Worm (Caenorhabditis elegans) whole organism, midembryonic: ENCODE results near the gene Y49A10A.2.

Experiments used
- T22C8.4 ChIP-seq: fragments of 200-800 bp; sonication (Bioruptor generic); IDR thresholded peaks from 2 replicates; pipeline ENCODE4 v1.3.6; 2022; ENCODE audit warnings: missing genetic modification characterization, missing compliant biosample characterization
- cog-1 ChIP-seq: sonication (generic microtip); optimal IDR thresholded peaks from 2 replicates; lab custom pipeline; 2016; ENCODE audit warnings: missing genetic modification characterization, missing compliant biosample characterization
- flt-1 ChIP-seq: fragments of 200-800 bp; sonication (Bioruptor generic); IDR thresholded peaks from 2 replicates; pipeline ENCODE4 v1.3.6; 2022; ENCODE audit warnings: missing genetic modification characterization, missing compliant biosample characterization
- klf-2 ChIP-seq: fragments of 200-800 bp; sonication (Bioruptor generic); conservative IDR thresholded peaks from 2 replicates; pipeline ENCODE4 v1.3.6; 2022; ENCODE audit warnings: missing genetic modification reagents, missing genetic modification characterization, missing compliant biosample characterization
- med-1 ChIP-seq: sonication (generic microtip); optimal IDR thresholded peaks from 2 replicates; lab custom pipeline; 2017; ENCODE audit warnings: missing genetic modification characterization, mild to moderate bottlenecking, missing compliant biosample characterization, antibody characterized with exemption, missing genetic modification reagents; ENCODE audit not compliant: insufficient read depth
- ref-1 ChIP-seq: fragments of 200-800 bp; sonication (Bioruptor generic); conservative IDR thresholded peaks from 2 replicates; pipeline ENCODE4 v1.3.6; 2022; ENCODE audit warnings: missing genetic modification reagents, missing genetic modification characterization, missing compliant biosample characterization
- tab-1 ChIP-seq: fragments of 200-800 bp; sonication (Bioruptor generic); IDR thresholded peaks from 2 replicates; pipeline ENCODE4 v1.3.6; 2022; ENCODE audit warnings: missing genetic modification characterization, missing compliant biosample characterization
- ztf-23 ChIP-seq: fragments of 200-800 bp; sonication (Bioruptor generic); IDR thresholded peaks from 2 replicates; pipeline ENCODE4 v1.3.6; 2022; ENCODE audit warnings: missing genetic modification reagents, missing genetic modification characterization, missing compliant biosample characterization
- ztf-29 ChIP-seq: fragments of 200-800 bp; sonication (Bioruptor generic); IDR thresholded peaks from 2 replicates; pipeline ENCODE4 v1.3.6; 2022; ENCODE audit warnings: missing genetic modification reagents, missing genetic modification characterization, missing compliant biosample characterization

Y49A10A.2 gene

ce11 chrX:10355650-10356049 is 16.8 kb downstream of the Y49A10A.2 start, which contains the start of gene R07E3.7:
Gene R07E3.7, minus strand, starts transcription at chrX:10355750.
- TF ChIP-seq flt-1 = no peak

ce11 chrX:10353857-10354256 is 18.6 kb downstream of the Y49A10A.2 start:
- no peak for TF ChIP-seq tab-1 (GFP tag; lab: Robert Waterston, UW)
- no peak for TF ChIP-seq cog-1 (tag; lab: Kevin White, UChicago)
- TF ChIP-seq klf-2 = no peak
- TF ChIP-seq ztf-23 = no peak
- no peak for TF ChIP-seq flt-1
- TF ChIP-seq ref-1 (GFP tag; lab: Robert Waterston, UW) = no peak
- no peak for TF ChIP-seq med-1 (GFP tag; lab: Kevin White, UChicago)
- no peak for TF ChIP-seq ztf-29 (GFP tag; lab: Robert Waterston, UW)

- TF ChIP-seq med-1 (GFP tag; lab: Kevin White, UChicago) = no peak
- TF ChIP-seq flt-1 = no peak
- TF ChIP-seq ref-1 (GFP tag; lab: Robert Waterston, UW) = no peak
- no peak for TF ChIP-seq ztf-23
- TF ChIP-seq cog-1 (tag; lab: Kevin White, UChicago) = no peak
- no peak for TF ChIP-seq T22C8.4 (GFP tag; lab: Robert Waterston, UW)
- no peak for TF ChIP-seq klf-2
- TF ChIP-seq tab-1 (GFP tag; lab: Robert Waterston, UW) = no peak
- no peak for TF ChIP-seq ztf-29 (GFP tag; lab: Robert Waterston, UW)
Measured at ce11 chrX:10350151-10350550, 22.3 kb downstream of the Y49A10A.2 start.

ce11 chrX:10340986-10341385 is 31.5 kb downstream of the Y49A10A.2 start, which contains the start of gene R07E3.1:
Gene R07E3.1, minus strand, starts transcription at chrX:10341161.
- no peak for TF ChIP-seq klf-2
- TF ChIP-seq T22C8.4 (GFP tag; lab: Robert Waterston, UW) = no peak
- TF ChIP-seq ref-1 (GFP tag; lab: Robert Waterston, UW) = no peak
- no peak for TF ChIP-seq flt-1
- no peak for TF ChIP-seq med-1 (GFP tag; lab: Kevin White, UChicago)
- TF ChIP-seq tab-1 (GFP tag; lab: Robert Waterston, UW) = no peak
- no peak for TF ChIP-seq ztf-23
- TF ChIP-seq cog-1 (tag; lab: Kevin White, UChicago) = no peak
- no peak for TF ChIP-seq ztf-29 (GFP tag; lab: Robert Waterston, UW)

- TF ChIP-seq ztf-29 (GFP tag; lab: Robert Waterston, UW) = no peak
- no peak for TF ChIP-seq ztf-23
- TF ChIP-seq ref-1 (GFP tag; lab: Robert Waterston, UW) = no peak
- no peak for TF ChIP-seq cog-1 (tag; lab: Kevin White, UChicago)
- no peak for TF ChIP-seq T22C8.4 (GFP tag; lab: Robert Waterston, UW)
- no peak for TF ChIP-seq tab-1 (GFP tag; lab: Robert Waterston, UW)
- no peak for TF ChIP-seq med-1 (GFP tag; lab: Kevin White, UChicago)
- no peak for TF ChIP-seq flt-1
- TF ChIP-seq klf-2 = no peak
Measured at ce11 chrX:10340044-10340443, 32.4 kb downstream of the Y49A10A.2 start.

ce11 chrX:10338761-10339160 is 33.7 kb downstream of the Y49A10A.2 start:
- TF ChIP-seq cog-1 (tag; lab: Kevin White, UChicago) (no peak), T22C8.4 (GFP tag; lab: Robert Waterston, UW) (no peak), flt-1 (no peak), klf-2 (no peak), med-1 (GFP tag; lab: Kevin White, UChicago) (no peak), tab-1 (GFP tag; lab: Robert Waterston, UW) (no peak), ztf-23 (no peak), ztf-29 (GFP tag; lab: Robert Waterston, UW) (no peak), ref-1 (GFP tag; lab: Robert Waterston, UW) (no peak)

ce11 chrX:10338100-10338499 is 34.4 kb downstream of the Y49A10A.2 start, which contains the start of gene cut-5:
Gene cut-5, minus strand, starts transcription at chrX:10338200.
- TF ChIP-seq ztf-29 (GFP tag; lab: Robert Waterston, UW) (no peak), klf-2 (no peak), ref-1 (GFP tag; lab: Robert Waterston, UW) (no peak), ztf-23 (no peak)

- TF ChIP-seq ztf-23 (0 out of 2 replicates have a peak, but pooled peaks have one; percentile 45), klf-2 (no peak), ztf-29 (GFP tag; lab: Robert Waterston, UW) (no peak), T22C8.4 (GFP tag; lab: Robert Waterston, UW) (no peak), ref-1 (GFP tag; lab: Robert Waterston, UW) (no peak)
Measured at ce11 chrX:10336592-10336991, 35.9 kb downstream of the Y49A10A.2 start.

ce11 chrX:10336138-10336537 is 36.3 kb downstream of the Y49A10A.2 start, which contains the start of gene idpa-3:
Gene idpa-3, plus strand, starts transcription at chrX:10336438.
- TF ChIP-seq klf-2 (no peak), T22C8.4 (GFP tag; lab: Robert Waterston, UW) (no peak), ztf-23 (no peak), ztf-29 (GFP tag; lab: Robert Waterston, UW) (no peak), med-1 (GFP tag; lab: Kevin White, UChicago) (no peak), flt-1 (no peak), tab-1 (GFP tag; lab: Robert Waterston, UW) (no peak), cog-1 (tag; lab: Kevin White, UChicago) (no peak), ref-1 (GFP tag; lab: Robert Waterston, UW) (no peak)

ce11 chrX:10333301-10333854 is 39.1 kb downstream of the Y49A10A.2 start, which contains the start of gene R07E3.4:
Gene R07E3.4, minus strand, starts transcription at chrX:10333351.
- no peak for TF ChIP-seq flt-1
- TF ChIP-seq klf-2 = no peak
- TF ChIP-seq med-1 (GFP tag; lab: Kevin White, UChicago) = no peak
- TF ChIP-seq ztf-23 = no peak
- no peak for TF ChIP-seq cog-1 (tag; lab: Kevin White, UChicago)
- TF ChIP-seq tab-1 (GFP tag; lab: Robert Waterston, UW) = no peak
- TF ChIP-seq T22C8.4 (GFP tag; lab: Robert Waterston, UW) = no peak
- TF ChIP-seq ref-1 (GFP tag; lab: Robert Waterston, UW) = no peak
- TF ChIP-seq ztf-29 (GFP tag; lab: Robert Waterston, UW) = no peak
